Worm (Caenorhabditis elegans) whole organism, midembryonic: ENCODE results near the gene ZC376.8.

Experiments
- cog-1 ChIP-seq: sonication (generic microtip); optimal IDR thresholded peaks from 2 replicates; lab custom pipeline; 2016; ENCODE audit warnings: missing genetic modification characterization, missing compliant biosample characterization
- ref-1 ChIP-seq: fragments of 200-800 bp; sonication (Bioruptor generic); conservative IDR thresholded peaks from 2 replicates; pipeline ENCODE4 v1.3.6; 2022; ENCODE audit warnings: missing genetic modification reagents, missing genetic modification characterization, missing compliant biosample characterization
- ztf-23 ChIP-seq: fragments of 200-800 bp; sonication (Bioruptor generic); IDR thresholded peaks from 2 replicates; pipeline ENCODE4 v1.3.6; 2022; ENCODE audit warnings: missing genetic modification reagents, missing genetic modification characterization, missing compliant biosample characterization
- ztf-29 ChIP-seq: fragments of 200-800 bp; sonication (Bioruptor generic); IDR thresholded peaks from 2 replicates; pipeline ENCODE4 v1.3.6; 2022; ENCODE audit warnings: missing genetic modification reagents, missing genetic modification characterization, missing compliant biosample characterization

ce11 chrV:14193451-14193850, 13.4 kb downstream of the ZC376.8 start, which contains the start of gene atfs-1:
- TF ChIP-seq ztf-23 (GFP tag; lab: Robert Waterston, UW) (no peak), ref-1 (GFP tag; lab: Robert Waterston, UW) (no peak), ztf-29 (GFP tag; lab: Robert Waterston, UW) (no peak), cog-1 (tag; lab: Kevin White, UChicago) (no peak)
